Fruit fly (Drosophila melanogaster) whole organism, prepupa: ENCODE measurements around the gene ec.

Experiments
- Blimp-1 ChIP-seq: fragments of 200-800 bp; sonication (Bioruptor generic); optimal IDR thresholded peaks from 3 replicates; lab custom pipeline; 2017; ENCODE audit warnings: missing biosample characterization, missing genetic modification characterization, mild to moderate bottlenecking, moderate library complexity, missing genetic modification reagents
- CG10631 ChIP-seq: fragments of 200-800 bp; sonication (Bioruptor generic); optimal IDR thresholded peaks from 2 replicates; lab custom pipeline; 2016; ENCODE audit warnings: missing biosample characterization, missing genetic modification characterization
- CG10669 ChIP-seq: fragments of 200-800 bp; sonication (Bioruptor generic); optimal IDR thresholded peaks from 3 replicates; lab custom pipeline; 2018; ENCODE audit warnings: missing biosample characterization, mild to moderate bottlenecking, missing genetic modification characterization, moderate library complexity
- CG11294 ChIP-seq: fragments of 200-800 bp; sonication (Bioruptor generic); IDR thresholded peaks from 2 replicates; pipeline ENCODE4 v1.3.6; 2022; ENCODE audit warnings: missing biosample characterization, missing genetic modification characterization
- CG11762 ChIP-seq: fragments of 200-800 bp; sonication (Bioruptor generic); optimal IDR thresholded peaks from 3 replicates; lab custom pipeline; 2016; ENCODE audit warnings: missing biosample characterization, missing genetic modification characterization; ENCODE audit not compliant: insufficient read depth
- CG11902 ChIP-seq: fragments of 200-800 bp; sonication (Bioruptor generic); optimal IDR thresholded peaks from 3 replicates; lab custom pipeline; 2016; ENCODE audit warnings: missing biosample characterization, missing genetic modification characterization
- CG15336 ChIP-seq: fragments of 200-800 bp; sonication (Bioruptor generic); IDR thresholded peaks from 2 replicates; pipeline ENCODE4 v1.3.6; 2022; ENCODE audit warnings: missing biosample characterization, missing genetic modification characterization
- CG1621 ChIP-seq: fragments of 200-800 bp; sonication (Bioruptor generic); optimal IDR thresholded peaks from 3 replicates; lab custom pipeline; 2018; ENCODE audit warnings: missing biosample characterization, mild to moderate bottlenecking, missing genetic modification characterization
- CG16779 ChIP-seq: fragments of 200-800 bp; sonication (Bioruptor generic); optimal IDR thresholded peaks from 3 replicates; lab custom pipeline; 2017; ENCODE audit warnings: missing biosample characterization, mild to moderate bottlenecking, missing genetic modification characterization
- CG3032 ChIP-seq: fragments of 200-800 bp; optimal IDR thresholded peaks from 2 replicates; lab custom pipeline; 2019; ENCODE audit warnings: missing biosample characterization, mild to moderate bottlenecking, missing genetic modification characterization, moderate library complexity
- CG32006 ChIP-seq: fragments of 200-800 bp; sonication (Bioruptor generic); optimal IDR thresholded peaks from 3 replicates; lab custom pipeline; 2017; ENCODE audit warnings: missing biosample characterization, mild to moderate bottlenecking, missing genetic modification characterization
- CG3919 ChIP-seq: fragments of 200-800 bp; sonication (Bioruptor generic); optimal IDR thresholded peaks from 3 replicates; lab custom pipeline; 2016; ENCODE audit warnings: missing biosample characterization, missing genetic modification characterization
- CG4318 ChIP-seq: fragments of 200-800 bp; sonication (Bioruptor generic); optimal IDR thresholded peaks from 3 replicates; lab custom pipeline; 2017; ENCODE audit warnings: missing biosample characterization, mild to moderate bottlenecking, missing genetic modification characterization
- CG6276 ChIP-seq: fragments of 200-800 bp; sonication (Bioruptor generic); optimal IDR thresholded peaks from 2 replicates; lab custom pipeline; 2017; ENCODE audit warnings: missing biosample characterization, mild to moderate bottlenecking, missing genetic modification characterization
- CG6792 ChIP-seq: fragments of 200-800 bp; sonication (Bioruptor generic); optimal IDR thresholded peaks from 3 replicates; lab custom pipeline; 2016; ENCODE audit warnings: missing biosample characterization, missing genetic modification characterization
- CG6808 ChIP-seq: fragments of 200-800 bp; sonication (Bioruptor generic); optimal IDR thresholded peaks from 3 replicates; lab custom pipeline; 2017; ENCODE audit warnings: missing biosample characterization, missing genetic modification characterization, mild to moderate bottlenecking, moderate library complexity, missing genetic modification reagents
- CG6854 ChIP-seq: fragments of 200-800 bp; sonication (Bioruptor generic); optimal IDR thresholded peaks from 2 replicates; lab custom pipeline; 2017; ENCODE audit warnings: missing biosample characterization, mild to moderate bottlenecking, missing genetic modification characterization
- CG7368 ChIP-seq: fragments of 200-800 bp; sonication (Bioruptor generic); optimal IDR thresholded peaks from 3 replicates; lab custom pipeline; 2016; ENCODE audit warnings: missing biosample characterization, missing genetic modification characterization
- CG8319 ChIP-seq: fragments of 200-800 bp; sonication (Bioruptor generic); optimal IDR thresholded peaks from 3 replicates; lab custom pipeline; 2016; ENCODE audit warnings: missing biosample characterization, missing genetic modification characterization
- CG8632 ChIP-seq: fragments of 200-800 bp; sonication (Bioruptor generic); optimal IDR thresholded peaks from 3 replicates; lab custom pipeline; 2016; ENCODE audit warnings: missing biosample characterization, missing genetic modification characterization
- Eip78C ChIP-seq: fragments of 200-800 bp; sonication (Bioruptor generic); peaks from one replicate; lab custom pipeline; 2016; ENCODE audit warnings: missing biosample characterization, missing genetic modification characterization
- Eip93F ChIP-seq: fragments of 200-800 bp; sonication (Bioruptor generic); optimal IDR thresholded peaks from 2 replicates; lab custom pipeline; 2016; ENCODE audit warnings: missing biosample characterization, mild to moderate bottlenecking, missing genetic modification characterization
- Ets21C ChIP-seq: fragments of 200-800 bp; sonication (Bioruptor generic); optimal IDR thresholded peaks from 3 replicates; lab custom pipeline; 2016; ENCODE audit warnings: missing biosample characterization, missing genetic modification characterization
- Ets96B ChIP-seq: fragments of 200-800 bp; optimal IDR thresholded peaks from 2 replicates; lab custom pipeline; 2019; ENCODE audit warnings: missing biosample characterization, mild to moderate bottlenecking, missing genetic modification characterization, moderate library complexity
- Gug ChIP-seq: fragments of 200-800 bp; sonication (Bioruptor generic); IDR thresholded peaks from 2 replicates; pipeline ENCODE4 v1.3.6; 2022; ENCODE audit warnings: missing biosample characterization, missing genetic modification characterization
- Hr38 ChIP-seq: sonication (Bioruptor generic); optimal IDR thresholded peaks from 2 replicates; lab custom pipeline; 2016; ENCODE audit warnings: missing biosample characterization, missing genetic modification characterization
- Hr39 ChIP-seq: fragments of 200-800 bp; sonication (Bioruptor generic); optimal IDR thresholded peaks from 2 replicates; lab custom pipeline; 2016; ENCODE audit warnings: missing biosample characterization, missing genetic modification characterization
- Hr4 ChIP-seq: fragments of 200-800 bp; sonication (Bioruptor generic); optimal IDR thresholded peaks from 3 replicates; lab custom pipeline; 2016; ENCODE audit warnings: missing biosample characterization, missing genetic modification characterization
- Lpt ChIP-seq: fragments of 200-800 bp; sonication (Bioruptor generic); optimal IDR thresholded peaks from 3 replicates; lab custom pipeline; 2016; ENCODE audit warnings: missing biosample characterization, missing genetic modification characterization
- Met ChIP-seq: fragments of 200-800 bp; sonication (Bioruptor generic); optimal IDR thresholded peaks from 3 replicates; lab custom pipeline; 2016; ENCODE audit warnings: missing biosample characterization, missing genetic modification characterization
- Smox ChIP-seq: fragments of 200-800 bp; sonication (Bioruptor generic); optimal IDR thresholded peaks from 3 replicates; lab custom pipeline; 2016; ENCODE audit warnings: missing biosample characterization, missing genetic modification characterization
- Sox15 ChIP-seq: fragments of 200-800 bp; sonication (Bioruptor generic); optimal IDR thresholded peaks from 3 replicates; lab custom pipeline; 2016; ENCODE audit warnings: missing biosample characterization, missing genetic modification characterization
- cyc ChIP-seq: fragments of 200-800 bp; sonication (Bioruptor generic); optimal IDR thresholded peaks from 3 replicates; lab custom pipeline; 2016; ENCODE audit warnings: missing biosample characterization, missing genetic modification characterization
- dsx ChIP-seq: fragments of 200-800 bp; optimal IDR thresholded peaks from 3 replicates; lab custom pipeline; 2019; ENCODE audit warnings: missing biosample characterization, mild to moderate bottlenecking, missing genetic modification characterization, moderate library complexity; ENCODE audit not compliant: poor library complexity, severe bottlenecking
- eg ChIP-seq: fragments of 200-800 bp; sonication (Bioruptor generic); IDR thresholded peaks from 3 replicates; pipeline ENCODE4 v1.3.6; 2022; ENCODE audit warnings: missing biosample characterization, missing genetic modification characterization
- esn ChIP-seq: fragments of 200-800 bp; sonication (Bioruptor generic); optimal IDR thresholded peaks from 2 replicates; lab custom pipeline; 2016; ENCODE audit warnings: missing biosample characterization, mild to moderate bottlenecking, missing genetic modification characterization, moderate library complexity
- fd85E ChIP-seq: fragments of 200-800 bp; sonication (Bioruptor generic); optimal IDR thresholded peaks from 3 replicates; lab custom pipeline; 2016; ENCODE audit warnings: missing biosample characterization, missing genetic modification characterization
- lz ChIP-seq: fragments of 200-800 bp; sonication (Bioruptor generic); optimal IDR thresholded peaks from 3 replicates; lab custom pipeline; 2016; ENCODE audit warnings: missing biosample characterization, missing genetic modification characterization
- net ChIP-seq: fragments of 200-800 bp; sonication (Bioruptor generic); optimal IDR thresholded peaks from 3 replicates; lab custom pipeline; 2016; ENCODE audit warnings: missing biosample characterization, missing genetic modification characterization
- pdm3 ChIP-seq: fragments of 200-800 bp; sonication (Bioruptor generic); optimal IDR thresholded peaks from 3 replicates; lab custom pipeline; 2016; ENCODE audit warnings: missing biosample characterization, missing genetic modification characterization
- salr ChIP-seq, 2 experiments: fragments of 200-800 bp; sonication (Bioruptor generic); optimal IDR thresholded peaks; 3 replicates each; lab custom pipeline; 2016 to 2018; ENCODE audit warnings: missing biosample characterization in 2 of 2, missing genetic modification characterization in 2 of 2, mild to moderate bottlenecking in 1 of 2
- spab ChIP-seq: fragments of 200-800 bp; sonication (Bioruptor generic); optimal IDR thresholded peaks from 2 replicates; lab custom pipeline; 2017; ENCODE audit warnings: missing biosample characterization, mild to moderate bottlenecking, missing genetic modification characterization, missing genetic modification reagents
- svp ChIP-seq: fragments of 200-800 bp; sonication (Bioruptor generic); peaks from one replicate; lab custom pipeline; 2016; ENCODE audit warnings: missing biosample characterization, missing genetic modification characterization
- topi ChIP-seq: fragments of 200-800 bp; sonication (Bioruptor generic); optimal IDR thresholded peaks from 3 replicates; lab custom pipeline; 2016; ENCODE audit warnings: missing biosample characterization, missing genetic modification characterization
- vri ChIP-seq: fragments of 200-800 bp; sonication (Bioruptor generic); optimal IDR thresholded peaks from 3 replicates; lab custom pipeline; 2016; ENCODE audit warnings: missing biosample characterization, mild to moderate bottlenecking, missing genetic modification characterization

Gene ec

DNA sequence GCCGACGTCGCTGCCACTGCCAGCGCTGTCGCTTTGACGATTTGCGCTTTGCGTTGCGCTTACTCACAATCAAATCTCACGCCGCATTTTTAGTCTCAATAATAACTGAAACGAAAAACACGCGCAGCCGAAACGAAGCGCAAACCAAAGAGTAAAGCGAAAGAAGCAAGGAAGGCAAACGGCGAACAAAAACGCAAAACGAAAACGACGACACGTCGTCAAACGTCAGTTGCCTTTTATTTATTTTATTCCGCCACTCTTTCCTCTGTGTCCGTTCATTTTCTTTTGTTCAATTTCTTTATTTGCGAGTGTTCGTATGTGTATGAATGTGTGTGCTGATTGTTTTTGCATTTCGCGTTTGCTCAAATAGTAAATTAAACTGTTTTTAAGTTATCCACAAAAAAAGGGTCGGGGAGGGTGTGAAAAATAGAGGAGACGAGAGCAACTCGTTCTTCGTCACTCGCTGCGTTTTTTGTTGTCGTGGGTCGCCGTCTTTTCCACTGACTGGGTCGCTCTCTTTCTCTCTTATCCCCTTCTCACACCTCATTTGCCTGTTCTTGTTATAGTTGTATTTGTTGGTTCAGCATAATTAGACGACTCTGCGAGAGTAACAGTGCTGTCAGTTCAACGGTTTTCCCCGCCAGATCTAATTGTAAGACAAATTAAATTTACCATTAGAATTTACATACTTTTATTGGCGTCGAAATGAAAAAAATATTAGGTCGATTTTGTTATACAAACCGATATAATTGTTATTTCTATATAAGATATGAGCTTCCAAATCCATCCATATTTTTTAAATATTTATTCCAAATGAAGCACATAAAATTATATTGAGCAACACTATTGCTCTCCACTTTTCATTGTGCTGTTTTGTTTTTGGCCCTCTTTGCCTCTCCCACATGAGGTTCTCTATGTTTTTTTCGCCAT, 38.4 kb upstream of the ec start (continued):
- peak; percentile 16 for TF ChIP-seq CG10669
- no peak for TF ChIP-seq dsx (GFP tag; lab: Kevin White, UChicago)
- no peak for TF ChIP-seq cyc (GFP tag; lab: Kevin White, UChicago)
- TF ChIP-seq CG4318 (GFP tag; lab: Kevin White, UChicago): peak; percentile 33
- TF ChIP-seq svp (GFP tag; lab: Kevin White, UChicago): peak; percentile 57
- TF ChIP-seq salr (GFP tag; optimal IDR thresholded peaks at IDR 0.05; lab: Kevin White, UChicago): peak in 1 of 2 experiments; percentile 50
- TF ChIP-seq CG7368: no peak
- TF ChIP-seq Gug (GFP tag; lab: Robert Waterston, UW): peak; percentile 64
- no peak for TF ChIP-seq CG6792 (GFP tag; lab: Kevin White, UChicago)
- TF ChIP-seq Smox (GFP tag; lab: Kevin White, UChicago): no peak
- peak; percentile 27 for TF ChIP-seq CG3919 (GFP tag; lab: Kevin White, UChicago)
- TF ChIP-seq CG11762 (GFP tag; lab: Kevin White, UChicago): no peak
- peak; percentile 70 for TF ChIP-seq Eip78C (GFP tag; lab: Kevin White, UChicago)
- peak; percentile 27 for TF ChIP-seq Met (GFP tag; lab: Kevin White, UChicago)
- TF ChIP-seq vri (GFP tag; lab: Kevin White, UChicago): no peak
- peak; percentile 7 for TF ChIP-seq esn (GFP tag; lab: Kevin White, UChicago)
- no peak for TF ChIP-seq Ets21C (GFP tag; lab: Kevin White, UChicago)
- TF ChIP-seq CG6276 (GFP tag; lab: Kevin White, UChicago): peak; percentile 75
- no peak for TF ChIP-seq CG6808 (GFP tag; lab: Kevin White, UChicago)
- no peak for TF ChIP-seq Sox15 (GFP tag; lab: Kevin White, UChicago)
- peak; percentile 13 for TF ChIP-seq lz
- TF ChIP-seq Ets96B: peak; percentile 36

DNA sequence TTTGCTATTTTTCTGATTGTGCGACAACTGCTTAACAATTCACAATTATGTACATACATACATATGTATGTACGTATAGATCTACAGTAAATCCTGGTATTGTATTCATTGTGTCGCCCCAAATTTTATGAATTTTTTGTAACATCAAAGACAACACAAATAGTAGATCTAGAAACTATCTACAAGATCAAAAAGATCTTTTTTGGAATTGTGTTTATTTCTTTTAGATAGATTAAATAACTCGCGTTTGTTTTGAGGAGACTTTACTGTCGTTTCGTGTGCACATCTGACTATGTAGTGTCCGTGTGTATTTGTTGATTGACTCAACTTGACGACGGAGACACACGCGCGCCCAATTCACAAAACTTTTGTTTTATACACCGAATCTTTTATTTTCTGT, 37.2 kb upstream of the ec start:
- TF ChIP-seq CG6276 (GFP tag; lab: Kevin White, UChicago) (peak; percentile 85), Sox15 (GFP tag; lab: Kevin White, UChicago) (peak; percentile 64), CG15336 (GFP tag; lab: Robert Waterston, UW) (peak; percentile 95), CG7368 (peak; percentile 62), svp (GFP tag; lab: Kevin White, UChicago) (peak; percentile 87), CG16779 (peak; percentile 55), Eip93F (GFP tag; lab: Kevin White, UChicago) (peak; percentile 45), salr (GFP tag; optimal IDR thresholded peaks at IDR 0.05; lab: Kevin White, UChicago) (peak; percentile 0 to 49), CG1621 (peak; percentile 46), Blimp-1 (peak; percentile 25), CG6792 (GFP tag; lab: Kevin White, UChicago) (peak; percentile 70), pdm3 (GFP tag; lab: Kevin White, UChicago) (peak; percentile 83), CG11762 (GFP tag; lab: Kevin White, UChicago) (peak; percentile 66), CG4318 (GFP tag; lab: Kevin White, UChicago) (peak; percentile 75), Hr38 (GFP tag; lab: Kevin White, UChicago) (no peak), vri (GFP tag; lab: Kevin White, UChicago) (peak; percentile 75), CG6854 (GFP tag; lab: Kevin White, UChicago) (no peak), CG32006 (GFP tag; lab: Kevin White, UChicago) (peak; percentile 85), CG3919 (GFP tag; lab: Kevin White, UChicago) (peak; percentile 76), CG8632 (peak; percentile 74), Ets96B (peak; percentile 65), Hr4 (GFP tag; lab: Kevin White, UChicago) (peak; percentile 94), Lpt (peak; percentile 79), CG10631 (GFP tag; lab: Kevin White, UChicago) (peak; percentile 77), CG11294 (GFP tag; lab: Robert Waterston, UW) (peak; percentile 90), topi (GFP tag; lab: Kevin White, UChicago) (peak; percentile 83), Smox (GFP tag; lab: Kevin White, UChicago) (peak; percentile 76), CG10669 (peak; percentile 65), CG11902 (GFP tag; lab: Kevin White, UChicago) (peak; percentile 52), eg (GFP tag; lab: Robert Waterston, UW) (peak; percentile 96), spab (GFP tag; lab: Kevin White, UChicago) (peak; percentile 11), Hr39 (GFP tag; lab: Kevin White, UChicago) (peak; percentile 82), net (GFP tag; lab: Kevin White, UChicago) (peak; percentile 83), fd85E (no peak), CG8319 (GFP tag; lab: Kevin White, UChicago) (peak; percentile 63), Met (GFP tag; lab: Kevin White, UChicago) (peak; percentile 84), CG3032 (tag; lab: Kevin White, UChicago) (peak; percentile 66), dsx (GFP tag; lab: Kevin White, UChicago) (peak; percentile 47), Eip78C (GFP tag; lab: Kevin White, UChicago) (peak; percentile 88)
